Fruit fly (Drosophila melanogaster) whole organism: ENCODE results near the gene CG43376.

Experiments
- CG8478 ChIP-seq: fragments of >200 bp; optimal IDR thresholded peaks from 2 replicates; lab custom pipeline; 2018; ENCODE audit warnings: inconsistent platforms
- Dll ChIP-seq: fragments of >200 bp; optimal IDR thresholded peaks from 2 replicates; lab custom pipeline; 2017
- EcR ChIP-seq, 2 experiments: fragments of >200 bp; optimal IDR thresholded peaks; 2 replicates each; lab custom pipeline; 2017; ENCODE audit warnings: missing biosample characterization in 2 of 2, missing genetic modification characterization in 2 of 2, missing genetic modification reagents in 2 of 2
- pan ChIP-seq: fragments of >200 bp; optimal IDR thresholded peaks from 2 replicates; lab custom pipeline; 2017
- psq ChIP-seq: fragments of >200 bp; optimal IDR thresholded peaks from 2 replicates; lab custom pipeline; 2017
- usp ChIP-seq: fragments of >200 bp; optimal IDR thresholded peaks from 2 replicates; lab custom pipeline; 2017; ENCODE audit warnings: missing biosample characterization, missing genetic modification characterization, mixed read lengths

DNA sequence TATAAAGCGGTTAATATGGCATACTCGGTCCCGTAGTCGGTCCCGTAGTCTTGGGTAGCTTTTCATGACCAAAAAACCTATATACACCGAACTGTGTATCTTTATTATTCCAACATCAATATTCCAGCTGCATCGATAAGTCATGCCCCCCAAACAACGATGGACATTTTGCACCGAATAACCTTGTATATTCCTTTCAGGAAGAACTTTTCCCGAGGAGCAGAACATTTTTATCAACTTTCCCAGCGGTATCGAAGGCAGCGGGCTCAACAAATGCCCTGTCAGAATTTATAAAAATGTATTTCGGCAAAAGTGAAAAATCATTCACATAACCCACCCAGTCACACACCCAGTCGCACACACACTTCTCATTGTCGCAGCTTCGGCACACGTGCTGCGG lies 27.1 kb upstream of the CG43376 start, which contains the start of gene TM9SF4:
- TF ChIP-seq psq, result no peak
- TF ChIP-seq usp, result no peak
- no peak for TF ChIP-seq CG8478 (lab: Kevin White, UChicago)
- TF ChIP-seq pan (lab: Kevin White, UChicago), result no peak
- no peak for TF ChIP-seq Dll (lab: Kevin White, UChicago)
- TF ChIP-seq EcR (GFP tag; optimal IDR thresholded peaks at IDR 0.05; lab: Kevin White, UChicago), result no peak
